Fruit fly (Drosophila melanogaster) S2 (cell line): ENCODE results near the gene CG17198.

ENCODE experiments used
- CG8478 ChIP-seq: fragments of >200 bp; optimal IDR thresholded peaks from 2 replicates; lab custom pipeline; 2018
- CTCF ChIP-seq, 2 experiments: fragments of >200 bp; optimal IDR thresholded peaks; 2 replicates each; lab custom pipeline; 2018

Gene CG17198

DNA sequence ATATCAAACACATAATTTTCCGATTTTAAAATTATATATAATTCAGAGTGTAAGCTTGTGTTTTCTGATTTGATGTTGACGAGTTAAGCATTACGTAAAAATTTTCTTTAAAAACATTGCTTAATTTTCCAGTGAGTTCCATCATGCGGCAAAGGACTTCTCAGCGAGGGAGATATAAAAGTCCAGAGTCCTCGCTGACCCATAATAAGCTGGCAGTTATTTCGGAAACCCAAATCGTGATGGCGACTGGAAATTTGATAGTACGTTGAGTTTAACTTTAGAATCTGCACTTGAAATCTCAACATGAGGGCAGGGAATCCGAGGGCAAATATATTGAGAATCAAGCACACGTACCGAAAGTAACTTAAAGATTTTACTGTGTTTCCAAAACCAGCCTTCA, at the start of gene CG17198, which contains the start of gene CG17197:
Gene CG17198, minus strand, starts transcription at position 101 of the 400 bp plus-strand sequence.
Gene CG17197, minus strand, starts transcription at position 101 of the 400 bp plus-strand sequence.
- TF ChIP-seq CTCF (optimal IDR thresholded peaks at IDR 0.05; lab: Kevin White, UChicago), result no peak
- no peak for TF ChIP-seq CG8478 (lab: Kevin White, UChicago)

DNA sequence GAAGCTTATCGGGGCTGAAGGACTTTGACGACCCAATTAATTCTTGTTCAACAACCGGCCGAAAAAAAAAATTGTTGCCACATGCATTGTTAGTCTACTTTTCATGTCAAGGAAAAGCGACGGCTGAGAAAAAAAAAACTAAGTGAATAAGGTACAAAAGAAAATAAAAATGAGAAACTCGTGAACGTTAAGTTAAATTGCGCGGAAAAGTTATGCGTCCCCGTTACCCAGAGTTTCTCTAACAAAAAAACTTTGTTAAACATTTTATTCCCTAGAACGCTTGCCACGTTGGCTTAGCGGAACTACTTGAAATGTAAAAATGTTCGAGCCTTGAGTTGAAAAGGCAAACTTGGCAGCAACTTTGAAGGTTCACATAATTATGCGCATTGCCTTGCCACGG, 40.0 kb upstream of the CG17198 start, which contains the start of gene CG14354:
Gene CG14354, plus strand, starts transcription at position 301 of the 400 bp plus-strand sequence.
- TF ChIP-seq CTCF (optimal IDR thresholded peaks at IDR 0.05; lab: Kevin White, UChicago) (no peak), CG8478 (lab: Kevin White, UChicago) (no peak)

DNA sequence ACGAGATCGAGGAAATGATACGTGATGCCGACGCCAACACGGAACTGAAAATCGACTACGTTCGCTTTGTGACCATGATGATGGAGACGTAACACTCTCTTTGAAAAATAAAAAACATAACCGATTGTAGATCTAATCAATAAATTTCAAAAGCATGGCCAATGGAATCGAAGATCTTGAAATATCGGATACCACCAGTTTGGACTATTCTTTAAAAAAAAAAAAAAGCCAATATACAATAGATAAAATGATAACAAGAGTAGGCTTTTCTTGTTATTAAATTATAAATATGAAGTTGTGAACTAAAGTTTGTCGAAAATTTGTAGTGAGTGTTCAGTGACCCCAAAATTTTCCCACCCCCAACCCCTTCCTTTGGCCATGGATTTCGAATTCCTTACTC, 36.4 kb upstream of the CG17198 start, which contains the start of the genes Acam and CG17770:
Gene Acam, plus strand, starts transcription at position 301 of the 400 bp plus-strand sequence.
Gene CG17770, plus strand, starts transcription at position 301 of the 400 bp plus-strand sequence.
- TF ChIP-seq CTCF (optimal IDR thresholded peaks at IDR 0.05; lab: Kevin White, UChicago), result no peak
- TF ChIP-seq CG8478 (lab: Kevin White, UChicago), result no peak

DNA sequence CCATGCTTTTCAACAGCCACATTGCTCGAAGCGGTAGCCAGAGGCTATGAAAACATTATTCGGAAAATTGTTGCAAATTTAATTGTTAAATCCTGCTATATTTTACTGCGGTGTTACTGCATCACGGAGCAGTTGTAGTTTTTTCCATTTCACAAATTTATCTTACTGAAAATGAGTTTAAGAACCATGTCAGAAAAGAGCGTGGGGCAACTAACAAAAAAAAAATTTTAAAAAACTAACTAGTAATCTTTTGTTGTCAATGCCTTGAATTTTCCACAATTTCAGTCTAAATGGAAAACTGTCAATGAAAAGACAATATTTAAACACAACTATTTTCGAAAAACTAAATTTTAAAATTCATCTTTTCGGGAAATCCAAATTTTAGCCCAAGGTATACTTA, 35.6 kb upstream of the CG17198 start, which contains the start of gene CG5024:
Gene CG5024, plus strand, starts transcription at position 301 of the 400 bp plus-strand sequence.
- no peak for TF ChIP-seq CG8478 (lab: Kevin White, UChicago)
- no peak for TF ChIP-seq CTCF (optimal IDR thresholded peaks at IDR 0.05; lab: Kevin White, UChicago)

DNA sequence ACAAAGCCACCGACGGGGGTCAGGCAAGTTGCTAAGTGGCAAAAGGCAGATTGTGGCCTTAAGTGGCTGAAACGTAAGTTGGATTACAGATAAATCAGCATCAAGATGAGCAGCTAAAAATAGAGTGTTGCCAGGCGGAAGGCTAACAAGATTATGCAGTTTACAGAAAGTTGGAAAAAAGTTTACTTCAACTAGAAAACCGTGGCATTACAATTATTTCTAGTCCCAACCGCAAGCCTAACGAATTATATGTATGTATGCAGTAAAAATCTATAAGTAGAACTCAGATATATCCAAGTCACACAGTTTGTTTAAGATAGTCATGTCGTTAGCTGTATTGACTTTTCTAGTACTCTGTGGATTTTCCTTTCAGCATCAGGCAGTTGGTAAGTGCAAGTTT, 31.0 kb upstream of the CG17198 start, which contains the start of gene BG642167:
Gene BG642167, plus strand, starts transcription at position 301 of the 400 bp plus-strand sequence.
- no peak for TF ChIP-seq CG8478 (lab: Kevin White, UChicago)

DNA sequence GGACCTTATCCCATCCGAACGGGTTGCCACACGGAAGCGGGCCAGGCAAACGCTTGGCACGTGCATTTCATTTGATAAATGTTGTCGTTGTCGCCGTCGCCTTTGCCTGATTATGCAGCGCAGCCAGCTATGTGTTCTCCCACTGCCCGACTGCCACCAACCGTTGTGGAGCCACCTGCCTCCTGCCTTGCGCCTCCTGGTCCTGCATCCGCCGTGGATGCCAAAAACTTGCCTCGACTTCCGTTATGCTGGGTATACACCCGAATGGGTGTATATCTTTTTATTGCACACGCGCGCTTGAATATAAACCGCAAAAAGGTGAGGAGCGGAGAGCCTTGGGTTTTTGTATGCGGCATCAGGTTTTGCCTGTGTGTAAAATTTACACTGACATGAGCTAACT, 16.6 kb upstream of the CG17198 start:
- TF ChIP-seq CTCF (optimal IDR thresholded peaks at IDR 0.05; lab: Kevin White, UChicago) (no peak), CG8478 (lab: Kevin White, UChicago) (no peak)

DNA sequence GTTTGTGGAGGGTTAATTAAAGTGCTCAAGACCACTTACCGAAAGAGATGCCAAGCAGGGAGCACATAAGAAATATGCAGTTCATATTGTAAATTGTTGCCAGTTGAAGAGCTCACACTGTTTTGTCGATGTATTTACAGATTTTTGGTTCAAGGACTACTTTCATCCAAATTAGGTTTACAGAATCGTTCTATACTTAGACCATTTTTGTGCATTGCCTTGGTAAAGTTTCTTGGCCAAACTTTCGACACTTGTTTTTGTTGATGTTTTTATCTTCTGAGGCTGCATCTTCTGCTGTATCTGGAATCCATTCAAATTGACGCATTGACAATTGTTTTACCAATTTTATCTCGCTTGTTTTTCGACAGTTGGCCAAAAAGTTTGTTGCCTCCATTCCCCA, 15.2 kb upstream of the CG17198 start, which contains the start of gene CG31093:
Gene CG31093, minus strand, starts transcription at position 101 of the 400 bp plus-strand sequence.
- TF ChIP-seq CTCF (optimal IDR thresholded peaks at IDR 0.05; lab: Kevin White, UChicago), result no peak
- no peak for TF ChIP-seq CG8478 (lab: Kevin White, UChicago)

DNA sequence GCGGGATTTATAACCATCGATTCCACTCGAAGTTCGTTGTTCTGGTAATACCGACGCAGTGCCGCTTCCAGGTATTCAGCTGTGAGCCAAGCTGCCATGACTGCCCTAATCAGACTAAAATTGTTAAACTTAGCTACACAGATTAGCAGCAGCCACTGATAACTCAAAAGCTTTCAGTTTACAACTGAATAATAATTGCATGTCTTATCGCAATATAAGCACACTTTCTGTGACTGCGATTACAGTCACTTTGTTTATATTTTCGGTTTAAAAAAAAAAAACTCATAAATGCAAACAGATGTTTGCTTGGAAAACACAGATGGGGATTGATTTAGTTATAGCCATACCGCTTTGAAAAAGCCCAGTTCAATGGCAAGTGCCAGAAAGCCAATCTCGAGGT, 14.2 kb upstream of the CG17198 start, which contains the start of gene CG31380:
Gene CG31380, minus strand, starts transcription at position 101 of the 400 bp plus-strand sequence.
- no peak for TF ChIP-seq CTCF (optimal IDR thresholded peaks at IDR 0.05; lab: Kevin White, UChicago)
- TF ChIP-seq CG8478 (lab: Kevin White, UChicago), result no peak

DNA sequence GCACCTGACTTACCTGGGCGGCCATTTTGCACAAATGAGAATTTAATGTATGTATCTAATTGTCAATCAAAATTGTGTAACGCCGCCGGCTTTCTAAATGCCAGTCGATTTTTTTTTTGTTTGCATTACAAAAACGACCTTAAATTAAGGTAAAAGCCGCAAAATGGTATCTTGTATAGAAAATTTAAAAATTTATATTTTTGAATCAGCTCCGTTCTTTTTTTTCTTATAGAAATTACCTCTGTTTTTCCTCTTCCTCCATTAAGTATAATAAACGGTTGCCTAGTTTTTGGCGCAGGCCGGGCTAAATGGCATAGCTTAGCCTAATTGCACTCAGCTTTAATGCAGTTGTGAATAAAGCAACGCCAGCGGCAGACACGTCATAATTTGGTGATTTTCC, 12.0 kb upstream of the CG17198 start, which contains the start of gene CG4960:
Gene CG4960, minus strand, starts transcription at position 101 of the 400 bp plus-strand sequence.
- TF ChIP-seq CG8478 (lab: Kevin White, UChicago) (no peak), CTCF (optimal IDR thresholded peaks at IDR 0.05; lab: Kevin White, UChicago) (no peak)

DNA sequence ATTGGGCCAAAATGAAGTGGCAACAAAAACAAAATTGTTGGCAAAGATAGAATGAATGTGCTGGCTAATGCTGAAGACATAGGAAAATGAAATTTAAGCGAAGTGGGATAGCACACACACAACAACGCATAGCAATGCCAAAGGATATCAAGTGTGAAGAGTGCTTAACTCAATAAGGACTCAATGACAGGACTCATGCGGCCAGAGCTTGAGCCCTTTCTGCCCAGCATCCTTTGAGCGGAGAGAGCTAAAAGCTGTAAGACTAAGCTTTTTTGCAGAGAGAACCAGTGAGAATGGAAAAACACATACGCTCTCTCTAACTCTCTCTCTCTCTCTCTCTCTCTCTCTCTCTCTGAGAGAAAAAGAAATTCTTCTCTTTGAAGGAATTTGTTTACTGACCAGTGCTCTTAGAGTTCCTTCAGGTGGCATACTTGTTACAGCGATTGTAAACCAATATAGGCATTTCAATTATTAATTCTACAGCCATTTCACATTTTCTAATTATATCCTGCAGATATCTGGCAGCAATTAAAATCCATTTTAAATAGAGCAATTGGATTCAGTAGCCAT, 7.8 kb upstream of the CG17198 start:
- TF ChIP-seq CG8478 (lab: Kevin White, UChicago) (no peak), CTCF (optimal IDR thresholded peaks at IDR 0.05; lab: Kevin White, UChicago) (no peak)

DNA sequence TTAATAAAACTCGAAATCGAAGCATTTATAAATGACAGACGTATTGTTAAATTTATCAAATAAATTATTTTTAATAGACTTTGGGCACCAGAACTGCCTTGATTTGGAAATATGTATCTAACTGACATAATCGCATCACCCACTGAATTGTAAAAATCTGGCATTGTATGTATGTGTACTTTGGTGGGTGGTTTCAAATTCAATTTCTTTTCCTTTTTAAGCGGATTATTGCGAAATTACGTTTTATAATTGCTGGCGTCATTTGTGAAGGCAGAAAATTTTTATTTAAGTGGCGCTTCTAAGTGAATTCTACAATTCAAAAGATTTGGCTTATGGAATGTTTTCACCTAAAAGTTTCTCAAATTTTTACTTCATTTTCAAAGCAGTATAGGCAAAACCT, 3.0 kb upstream of the CG17198 start, which contains the start of gene CG4956:
Gene CG4956, minus strand, starts transcription at position 101 of the 400 bp plus-strand sequence.
- TF ChIP-seq CG8478 (lab: Kevin White, UChicago) (no peak), CTCF (optimal IDR thresholded peaks at IDR 0.05; lab: Kevin White, UChicago) (no peak)

DNA sequence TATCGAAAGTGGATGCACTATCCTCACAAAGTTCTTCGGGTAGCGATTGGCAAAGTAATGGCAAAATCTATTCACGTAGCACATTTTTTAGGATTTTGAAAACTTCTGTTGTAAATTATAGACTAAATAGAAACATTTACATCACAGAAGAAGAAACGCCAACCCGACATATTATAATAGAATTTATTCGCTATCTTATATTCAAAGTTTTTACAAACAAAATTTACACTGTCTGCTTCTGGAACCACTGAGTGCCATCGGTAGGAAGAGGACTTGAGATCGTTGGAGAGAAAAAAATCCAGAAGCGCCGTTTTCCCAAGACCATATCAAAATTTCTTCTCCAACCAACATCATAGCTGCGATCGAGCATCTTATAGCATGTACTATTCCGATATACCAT, 1.9 kb upstream of the CG17198 start, which contains the start of gene CG17195:
Gene CG17195, minus strand, starts transcription at position 101 of the 400 bp plus-strand sequence.
- no peak for TF ChIP-seq CTCF (optimal IDR thresholded peaks at IDR 0.05; lab: Kevin White, UChicago)
- no peak for TF ChIP-seq CG8478 (lab: Kevin White, UChicago)

DNA sequence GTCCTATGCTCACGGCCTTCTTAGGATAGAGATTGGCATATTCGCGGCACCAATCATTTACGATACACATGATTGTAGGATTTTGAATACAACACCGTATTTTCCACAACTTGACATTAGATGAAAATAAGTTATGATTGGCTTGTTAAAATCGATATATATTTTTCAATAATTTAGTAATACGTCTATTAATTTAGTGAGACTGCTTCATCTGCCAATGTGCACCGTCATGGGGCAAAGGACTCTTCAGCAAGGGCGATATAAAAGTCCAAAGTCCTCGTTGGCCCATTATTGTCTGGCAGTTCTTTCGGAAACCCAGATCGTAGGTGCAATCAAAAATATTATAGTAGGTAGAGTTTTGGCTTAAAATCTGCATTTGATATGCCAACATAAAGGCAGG, 968 bp upstream of the CG17198 start, which contains the start of gene CG17196:
Gene CG17196, minus strand, starts transcription at position 101 of the 400 bp plus-strand sequence.
- TF ChIP-seq CG8478 (lab: Kevin White, UChicago), result no peak

DNA sequence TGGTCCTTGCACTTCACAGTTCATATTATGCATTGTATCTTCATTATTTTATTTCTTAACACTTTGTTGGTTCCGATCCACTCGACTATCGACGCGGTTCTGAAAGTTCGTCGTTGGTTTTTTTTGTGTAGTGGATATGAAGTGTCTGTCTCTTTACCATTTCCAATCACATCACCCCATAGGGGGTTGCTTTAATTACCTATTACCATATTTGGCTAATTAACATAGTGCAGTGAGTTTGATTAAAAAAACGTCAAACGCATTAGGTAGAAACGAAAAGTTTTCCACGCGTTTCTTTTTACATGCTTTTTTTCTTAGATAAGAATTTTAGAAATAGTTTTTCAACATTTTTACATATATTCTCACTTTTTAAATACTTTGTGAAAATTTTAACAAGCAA, 12.2 kb downstream of the CG17198 start, which contains the start of gene LpR1:
Gene LpR1, minus strand, starts transcription at position 101 of the 400 bp plus-strand sequence.
- TF ChIP-seq CG8478 (lab: Kevin White, UChicago), result no peak
